Worm (Caenorhabditis elegans) whole organism, L2 larva: Measurements from ENCODE around the gene T03F6.4.

Experiments used
- C34F6.9 ChIP-seq: fragments of 150-350 bp; optimal IDR thresholded peaks from 2 replicates; lab custom pipeline; 2014; ENCODE audit warnings: missing biosample characterization, missing genetic modification characterization
- F13H6.1 ChIP-seq: sonication (generic microtip); optimal IDR thresholded peaks from 2 replicates; lab custom pipeline; 2016; ENCODE audit warnings: missing genetic modification characterization, missing compliant biosample characterization
- R02D3.7 ChIP-seq: fragments of 150-350 bp; optimal IDR thresholded peaks from 2 replicates; lab custom pipeline; 2014; ENCODE audit warnings: missing biosample characterization, missing genetic modification characterization
- Y55F3AM.14 ChIP-seq: fragments of 200-800 bp; sonication (Bioruptor generic); optimal IDR thresholded peaks from 2 replicates; lab custom pipeline; 2018; ENCODE audit warnings: mild to moderate bottlenecking, missing genetic modification characterization, missing compliant biosample characterization
- ZK546.5 ChIP-seq: sonication (generic microtip); optimal IDR thresholded peaks from 2 replicates; lab custom pipeline; 2017; ENCODE audit warnings: missing biosample characterization, missing genetic modification characterization
- alr-1 ChIP-seq: fragments of 150-350 bp; optimal IDR thresholded peaks from 2 replicates; lab custom pipeline; 2014; ENCODE audit warnings: missing biosample characterization, missing genetic modification characterization
- aly-2 ChIP-seq: fragments of 150-350 bp; optimal IDR thresholded peaks from 2 replicates; lab custom pipeline; 2014; ENCODE audit warnings: missing biosample characterization, missing genetic modification characterization
- blmp-1 ChIP-seq: sonication (generic microtip); optimal IDR thresholded peaks from 2 replicates; lab custom pipeline; 2017; ENCODE audit warnings: missing genetic modification characterization, mild to moderate bottlenecking, missing compliant biosample characterization, antibody characterized with exemption, moderate library complexity; ENCODE audit not compliant: insufficient read depth
- ceh-82 ChIP-seq: fragments of 150-350 bp; optimal IDR thresholded peaks from 2 replicates; lab custom pipeline; 2014; ENCODE audit warnings: missing biosample characterization, missing genetic modification characterization
- dmd-4 ChIP-seq: sonication (generic microtip); optimal IDR thresholded peaks from 2 replicates; lab custom pipeline; 2017; ENCODE audit warnings: missing biosample characterization, missing genetic modification characterization
- elt-1 ChIP-seq: fragments of 150-350 bp; optimal IDR thresholded peaks from 2 replicates; lab custom pipeline; 2014; ENCODE audit warnings: missing biosample characterization, missing genetic modification characterization
- elt-3 ChIP-seq: sonication (generic microtip); optimal IDR thresholded peaks from 2 replicates; lab custom pipeline; 2017; ENCODE audit warnings: missing biosample characterization, missing genetic modification characterization
- fos-1 ChIP-seq: fragments of 150-350 bp; optimal IDR thresholded peaks from 2 replicates; lab custom pipeline; 2014; ENCODE audit warnings: missing biosample characterization, missing genetic modification characterization
- gmeb-1 ChIP-seq: fragments of 150-350 bp; optimal IDR thresholded peaks from 2 replicates; lab custom pipeline; 2014; ENCODE audit warnings: missing biosample characterization, missing genetic modification characterization
- lin-13 ChIP-seq: fragments of 150-350 bp; optimal IDR thresholded peaks from 2 replicates; lab custom pipeline; 2014; ENCODE audit warnings: missing biosample characterization, missing genetic modification reagents, missing genetic modification characterization
- lin-39 ChIP-seq: fragments of 150-350 bp; optimal IDR thresholded peaks from 2 replicates; lab custom pipeline; 2014; ENCODE audit warnings: missing biosample characterization, missing genetic modification reagents, missing genetic modification characterization
- lsy-2 ChIP-seq, 2 experiments: fragments of 150-350 bp in 1 of 2; sonication (generic microtip) in 1 of 2; optimal IDR thresholded peaks; 2 replicates each; lab custom pipeline; 2014 to 2017; ENCODE audit warnings: missing biosample characterization in 2 of 2, missing genetic modification characterization in 2 of 2
- mab-5 ChIP-seq: fragments of 150-350 bp; optimal IDR thresholded peaks from 2 replicates; lab custom pipeline; 2014; ENCODE audit warnings: missing biosample characterization, missing genetic modification characterization
- mbf-1 ChIP-seq: sonication (generic microtip); optimal IDR thresholded peaks from 2 replicates; lab custom pipeline; 2017; ENCODE audit warnings: missing biosample characterization, missing genetic modification characterization
- nhr-10 ChIP-seq: sonication (generic microtip); optimal IDR thresholded peaks from 2 replicates; lab custom pipeline; 2017; ENCODE audit warnings: missing biosample characterization, missing genetic modification characterization
- nhr-11 ChIP-seq: fragments of 150-350 bp; optimal IDR thresholded peaks from 2 replicates; lab custom pipeline; 2014; ENCODE audit warnings: missing biosample characterization, missing genetic modification characterization
- nhr-129 ChIP-seq: fragments of 150-350 bp; optimal IDR thresholded peaks from 2 replicates; lab custom pipeline; 2014; ENCODE audit warnings: missing biosample characterization, missing genetic modification characterization
- nhr-23 ChIP-seq: fragments of 150-350 bp; optimal IDR thresholded peaks from 2 replicates; lab custom pipeline; 2014; ENCODE audit warnings: missing biosample characterization, missing genetic modification reagents, missing genetic modification characterization
- nhr-237 ChIP-seq: fragments of 150-350 bp; optimal IDR thresholded peaks from 2 replicates; lab custom pipeline; 2014; ENCODE audit warnings: missing biosample characterization, missing genetic modification characterization
- nhr-25 ChIP-seq: fragments of 150-350 bp; sonication (generic microtip); optimal IDR thresholded peaks from 3 replicates; lab custom pipeline; 2014; ENCODE audit warnings: missing biosample characterization, missing genetic modification characterization
- nhr-77 ChIP-seq: fragments of 150-350 bp; optimal IDR thresholded peaks from 2 replicates; lab custom pipeline; 2014; ENCODE audit warnings: missing biosample characterization, missing genetic modification characterization
- peb-1 ChIP-seq: fragments of 150-350 bp; optimal IDR thresholded peaks from 2 replicates; lab custom pipeline; 2014; ENCODE audit warnings: missing biosample characterization, missing genetic modification characterization
- sem-4 ChIP-seq: fragments of 150-350 bp; optimal IDR thresholded peaks from 2 replicates; lab custom pipeline; 2014; ENCODE audit warnings: missing biosample characterization, missing genetic modification reagents, missing genetic modification characterization
- skn-1 ChIP-seq: sonication (generic microtip); optimal IDR thresholded peaks from 2 replicates; lab custom pipeline; 2017; ENCODE audit warnings: missing biosample characterization, missing genetic modification characterization
- sma-9 ChIP-seq, 2 experiments: fragments of 150-350 bp in 1 of 2; sonication (generic microtip) in 1 of 2; optimal IDR thresholded peaks; 2 replicates each; lab custom pipeline; 2014 to 2016; ENCODE audit warnings: missing genetic modification characterization in 2 of 2, mild to moderate bottlenecking in 1 of 2, missing biosample characterization in 1 of 2, missing compliant biosample characterization in 1 of 2, missing genetic modification reagents in 1 of 2, moderate library complexity in 1 of 2
- snpc-4 ChIP-seq: fragments of 150-350 bp; optimal IDR thresholded peaks from 2 replicates; lab custom pipeline; 2014; ENCODE audit warnings: missing biosample characterization, missing genetic modification characterization
- unc-39 ChIP-seq: fragments of 150-350 bp; optimal IDR thresholded peaks from 2 replicates; lab custom pipeline; 2014; ENCODE audit warnings: missing biosample characterization, missing genetic modification characterization
- unc-55 ChIP-seq: fragments of 150-350 bp; sonication (generic microtip); optimal IDR thresholded peaks from 3 replicates; lab custom pipeline; 2014; ENCODE audit warnings: missing biosample characterization, missing genetic modification reagents, missing genetic modification characterization
- unc-62 ChIP-seq: fragments of 150-350 bp; optimal IDR thresholded peaks from 2 replicates; lab custom pipeline; 2014; ENCODE audit warnings: missing biosample characterization, missing genetic modification reagents, missing genetic modification characterization
- ztf-1 ChIP-seq: fragments of 200-800 bp; sonication (Bioruptor generic); conservative IDR thresholded peaks from 2 replicates; pipeline ENCODE4 v1.3.6; 2022; ENCODE audit warnings: missing genetic modification characterization, missing compliant biosample characterization
- ztf-11 ChIP-seq: sonication (generic microtip); optimal IDR thresholded peaks from 2 replicates; lab custom pipeline; 2017; ENCODE audit warnings: missing biosample characterization, missing genetic modification characterization
- ztf-4 ChIP-seq: fragments of 150-350 bp; optimal IDR thresholded peaks from 2 replicates; lab custom pipeline; 2014; ENCODE audit warnings: missing biosample characterization, missing genetic modification characterization

T03F6.4 gene

ce11 chrIII:13427817-13428216, 41.9 kb downstream of the T03F6.4 start:
- no peak for TF ChIP-seq lin-39 (tag; lab: Kevin White, UChicago)
- TF ChIP-seq mbf-1 (tag; lab: Kevin White, UChicago), result no peak
- TF ChIP-seq sem-4 (tag; lab: Kevin White, UChicago), result no peak
- no peak for TF ChIP-seq alr-1 (tag; lab: Kevin White, UChicago)
- no peak for TF ChIP-seq snpc-4
- no peak for TF ChIP-seq F13H6.1
- no peak for TF ChIP-seq elt-1 (tag; lab: Kevin White, UChicago)

DNA sequence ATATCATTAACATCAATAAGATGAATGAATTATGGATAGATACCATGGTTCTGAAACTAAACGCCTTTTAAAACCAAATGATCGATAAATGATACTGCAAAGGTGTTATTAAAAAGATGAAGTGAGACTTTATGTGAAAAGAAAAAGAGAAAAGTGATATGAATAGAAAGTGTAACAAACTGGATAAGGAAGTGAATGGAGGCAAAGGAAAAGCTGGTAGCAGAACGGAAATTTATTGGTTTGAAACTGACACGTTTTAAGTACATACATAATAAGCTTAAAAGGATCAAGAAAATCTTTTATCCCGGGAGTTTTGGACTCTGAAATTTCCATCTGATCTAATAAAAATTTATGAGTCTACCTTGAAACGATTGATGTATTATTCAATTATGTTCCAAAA, 43.7 kb downstream of the T03F6.4 start, which contains the start of gene bli-5:
TSS of gene bli-5 (minus strand) at position 101 of the 400 bp plus-strand sequence.
- TF ChIP-seq ceh-82 (tag; lab: Kevin White, UChicago), result no peak
- TF ChIP-seq nhr-25 (tag; lab: Kevin White, UChicago), result no peak
- TF ChIP-seq peb-1, result no peak
- no peak for TF ChIP-seq aly-2 (tag; lab: Kevin White, UChicago)
- no peak for TF ChIP-seq nhr-11 (tag; lab: Kevin White, UChicago)
- TF ChIP-seq lin-13 (GFP tag; lab: Kevin White, UChicago), result no peak
- no peak for TF ChIP-seq F13H6.1
- no peak for TF ChIP-seq unc-62 (GFP tag; lab: Kevin White, UChicago)
- no peak for TF ChIP-seq ZK546.5 (tag; lab: Kevin White, UChicago)
- TF ChIP-seq ztf-1 (GFP tag; lab: Robert Waterston, UW), result no peak
- no peak for TF ChIP-seq C34F6.9 (tag; lab: Kevin White, UChicago)
- TF ChIP-seq mbf-1 (tag; lab: Kevin White, UChicago), result no peak
- TF ChIP-seq nhr-129 (tag; lab: Kevin White, UChicago), result no peak
- no peak for TF ChIP-seq gmeb-1 (tag; lab: Kevin White, UChicago)
- no peak for TF ChIP-seq nhr-23
- TF ChIP-seq unc-55, result no peak
- no peak for TF ChIP-seq ztf-4 (tag; lab: Kevin White, UChicago)
- no peak for TF ChIP-seq elt-1 (tag; lab: Kevin White, UChicago)

ce11 chrIII:13430162-13430561, 44.2 kb downstream of the T03F6.4 start, which contains the start of gene trf-1:
trf-1 (plus strand) TSS chrIII:13430462.
- TF ChIP-seq blmp-1, result no peak
- no peak for TF ChIP-seq fos-1 (tag; lab: Kevin White, UChicago)
- TF ChIP-seq skn-1 (tag; lab: Kevin White, UChicago), result no peak
- TF ChIP-seq lin-13 (GFP tag; lab: Kevin White, UChicago), result no peak
- no peak for TF ChIP-seq elt-3
- TF ChIP-seq unc-62 (GFP tag; lab: Kevin White, UChicago), result no peak
- TF ChIP-seq gmeb-1 (tag; lab: Kevin White, UChicago), result no peak
- TF ChIP-seq ztf-4 (tag; lab: Kevin White, UChicago), result no peak
- no peak for TF ChIP-seq unc-39 (tag; lab: Kevin White, UChicago)
- TF ChIP-seq R02D3.7 (tag; lab: Kevin White, UChicago), result no peak
- TF ChIP-seq aly-2 (tag; lab: Kevin White, UChicago), result no peak
- TF ChIP-seq sma-9 (GFP tag; optimal IDR thresholded peaks at IDR 0.05; lab: Kevin White, UChicago), result no peak
- no peak for TF ChIP-seq sma-9 (tag; optimal IDR thresholded peaks at IDR 0.05; lab: Kevin White, UChicago)
- TF ChIP-seq sem-4 (tag; lab: Kevin White, UChicago), result no peak
- TF ChIP-seq snpc-4, result no peak
- no peak for TF ChIP-seq mab-5 (tag; lab: Kevin White, UChicago)
- TF ChIP-seq, all 48 proteins: peak for 0

DNA sequence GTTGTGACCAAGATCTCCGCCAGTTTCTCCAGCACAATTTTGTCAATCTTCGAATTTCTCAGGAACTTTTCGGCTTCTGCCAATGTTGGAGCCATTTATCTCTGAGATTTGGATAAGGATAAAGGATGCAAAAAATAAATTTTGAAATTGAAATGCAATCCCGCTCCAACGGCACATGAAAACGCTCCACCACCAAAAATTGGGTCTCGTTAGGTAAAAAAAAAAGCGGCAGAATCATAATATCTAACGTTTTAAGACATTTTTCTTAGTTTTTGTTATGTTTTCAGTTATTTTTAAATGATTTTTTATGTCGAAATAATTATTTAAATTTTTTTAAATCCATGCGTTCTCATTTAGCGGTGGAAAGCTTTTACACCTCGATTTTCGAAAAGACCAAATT, 48.5 kb downstream of the T03F6.4 start, which contains the start of gene F45G2.7:
TSS of gene F45G2.7 (minus strand) at position 101 of the 400 bp plus-strand sequence.
- no peak for TF ChIP-seq dmd-4
- no peak for TF ChIP-seq ztf-4 (tag; lab: Kevin White, UChicago)
- TF ChIP-seq unc-39 (tag; lab: Kevin White, UChicago), result no peak
- TF ChIP-seq nhr-23, result no peak
- no peak for TF ChIP-seq nhr-11 (tag; lab: Kevin White, UChicago)
- no peak for TF ChIP-seq elt-1 (tag; lab: Kevin White, UChicago)
- TF ChIP-seq Y55F3AM.14 (GFP tag; lab: Kevin White, UChicago), result no peak
- no peak for TF ChIP-seq unc-55
- TF ChIP-seq nhr-10, result no peak
- no peak for TF ChIP-seq ztf-11 (tag; lab: Kevin White, UChicago)
- no peak for TF ChIP-seq nhr-129 (tag; lab: Kevin White, UChicago)
- TF ChIP-seq unc-62 (GFP tag; lab: Kevin White, UChicago), result no peak
- TF ChIP-seq ztf-1 (GFP tag; lab: Robert Waterston, UW), result no peak
- TF ChIP-seq skn-1 (tag; lab: Kevin White, UChicago), result no peak
- TF ChIP-seq lsy-2 (tag; optimal IDR thresholded peaks at IDR 0.05; lab: Kevin White, UChicago), result no peak
- TF ChIP-seq nhr-77, result no peak
- TF ChIP-seq nhr-237, result no peak
- no peak for TF ChIP-seq elt-3
